Worm (Caenorhabditis elegans): ENCODE results near the gene F31D4.5.
A peak's percentile ranks its signal among the peaks of the same experiment; 100 is the strongest.

F31D4.5 gene

DNA sequence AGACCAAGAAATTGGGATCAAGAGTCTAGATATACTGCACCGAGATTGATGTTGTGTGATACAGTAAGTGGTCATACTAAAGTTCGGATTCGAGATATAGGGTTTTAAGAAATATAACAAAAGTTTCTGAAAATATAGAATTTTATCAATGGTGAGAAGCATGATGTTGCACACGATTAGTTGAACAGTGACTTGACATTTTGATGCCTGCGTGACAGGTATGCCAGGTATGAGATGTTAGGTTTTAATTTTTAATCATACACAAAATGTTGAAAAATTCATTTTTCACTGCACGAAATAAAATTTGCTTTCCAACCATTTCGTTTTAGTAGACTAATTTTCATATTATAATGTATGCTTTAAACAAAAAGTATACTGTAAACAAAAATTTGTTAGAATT lies 23.5 kb upstream of the F31D4.5 start:
- TF ChIP-seq nhr-28 (tag; optimal IDR thresholded peaks at IDR 0.05) = no peak
- TF ChIP-seq elt-2 (tag; optimal IDR thresholded peaks at IDR 0.05) = no peak
- TF ChIP-seq egl-27 (tag; optimal IDR thresholded peaks at IDR 0.05) = no peak
- no peak for TF ChIP-seq nhr-25 (tag; optimal IDR thresholded peaks at IDR 0.05)
- no peak for TF ChIP-seq eor-1 (tag; optimal IDR thresholded peaks at IDR 0.05)
- TF ChIP-seq unc-62 (GFP tag; optimal IDR thresholded peaks at IDR 0.05) = no peak
- TF ChIP-seq mml-1 (tag; optimal IDR thresholded peaks at IDR 0.05) = no peak
- TF ChIP-seq ceh-28 (tag; optimal IDR thresholded peaks at IDR 0.05) = no peak
- no peak for TF ChIP-seq elt-1 (tag; optimal IDR thresholded peaks at IDR 0.05)
- no peak for TF ChIP-seq ama-1 (optimal IDR thresholded peaks at IDR 0.05)
- TF ChIP-seq sea-2 (GFP tag; optimal IDR thresholded peaks at IDR 0.05) = no peak
- TF ChIP-seq tbx-2 (tag; optimal IDR thresholded peaks at IDR 0.05) = no peak
- no peak for TF ChIP-seq ceh-16 (tag; optimal IDR thresholded peaks at IDR 0.05)
- no peak for TF ChIP-seq R02D3.7 (tag; optimal IDR thresholded peaks at IDR 0.05)

DNA sequence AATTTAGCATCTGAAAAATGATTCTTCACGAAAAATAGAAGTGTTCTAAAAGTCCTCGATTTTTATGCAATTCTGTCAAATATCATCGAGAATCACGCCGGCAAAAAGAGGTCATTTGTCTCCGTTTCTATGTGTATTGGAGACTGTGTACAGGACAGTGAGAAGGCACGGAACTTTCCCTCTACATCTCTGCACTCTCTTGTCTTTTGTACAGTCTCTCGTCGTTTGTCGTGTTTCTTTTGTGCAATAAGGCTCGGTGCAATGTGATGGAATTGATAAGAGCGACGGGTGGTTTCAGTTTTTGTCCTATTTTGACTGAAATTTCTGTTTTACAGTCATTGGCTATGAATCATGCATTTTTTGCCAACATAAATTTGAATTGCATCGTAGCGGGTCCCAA lies 22.0 kb upstream of the F31D4.5 start:
- peak; percentile 83 for TF ChIP-seq pha-4 (tag; optimal IDR thresholded peaks at IDR 0.05)
- no peak for TF ChIP-seq mdl-1 (tag; optimal IDR thresholded peaks at IDR 0.05)
- TF ChIP-seq fos-1 (tag; optimal IDR thresholded peaks at IDR 0.05) = no peak
- peak; percentile 75 for TF ChIP-seq pqm-1 (tag; optimal IDR thresholded peaks at IDR 0.05)
- peak; percentile 74 for TF ChIP-seq elt-2 (tag; optimal IDR thresholded peaks at IDR 0.05)
- no peak for TF ChIP-seq mml-1 (tag; optimal IDR thresholded peaks at IDR 0.05)
- no peak for TF ChIP-seq unc-39 (tag; optimal IDR thresholded peaks at IDR 0.05)
- TF ChIP-seq snpc-4 (tag; optimal IDR thresholded peaks at IDR 0.05) = no peak
- no peak for TF ChIP-seq ZK546.5 (tag; optimal IDR thresholded peaks at IDR 0.05)
- no peak for TF ChIP-seq nhr-23 (tag; optimal IDR thresholded peaks at IDR 0.05)
- no peak for TF ChIP-seq lsy-12 (tag; optimal IDR thresholded peaks at IDR 0.05)
- TF ChIP-seq ztf-11 (tag; optimal IDR thresholded peaks at IDR 0.05) = no peak
- no peak for TF ChIP-seq ztf-4 (tag; optimal IDR thresholded peaks at IDR 0.05)
- no peak for TF ChIP-seq nhr-76 (tag; optimal IDR thresholded peaks at IDR 0.05)
- TF ChIP-seq lin-39 (tag; optimal IDR thresholded peaks at IDR 0.05) = no peak
- peak; percentile 2 for TF ChIP-seq jun-1 (tag; optimal IDR thresholded peaks at IDR 0.05)
- TF ChIP-seq ceh-9 (tag; optimal IDR thresholded peaks at IDR 0.05) = no peak
- TF ChIP-seq nfya-1 (tag; optimal IDR thresholded peaks at IDR 0.05; ENCODE audit: insufficient read depth) = no peak
- TF ChIP-seq ceh-28 (tag; optimal IDR thresholded peaks at IDR 0.05) = no peak
- TF ChIP-seq nhr-237 (tag; optimal IDR thresholded peaks at IDR 0.05) = no peak
- no peak for TF ChIP-seq nhr-11 (tag; optimal IDR thresholded peaks at IDR 0.05)

DNA sequence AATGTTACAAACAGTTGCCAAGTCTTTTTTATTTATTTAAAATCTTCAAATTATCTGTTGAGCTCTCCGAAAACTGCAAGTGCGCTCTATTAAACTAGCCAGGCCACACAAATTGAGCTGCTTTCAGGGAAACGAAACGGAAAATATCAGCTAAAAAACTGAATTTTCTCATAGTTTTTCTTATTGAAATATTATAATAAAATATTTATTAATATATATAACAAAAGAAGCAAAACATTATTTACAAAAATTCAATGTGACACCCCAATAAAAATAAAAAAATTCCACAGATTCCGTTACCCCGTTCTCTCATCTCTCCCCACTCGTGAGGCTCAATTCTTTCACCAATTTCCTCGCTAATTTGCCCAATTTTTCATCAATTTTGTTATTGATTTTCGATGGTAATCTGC lies 21.3 kb upstream of the F31D4.5 start:
- TF ChIP-seq mml-1 (tag; optimal IDR thresholded peaks at IDR 0.05) (no peak), pha-4 (tag; optimal IDR thresholded peaks at IDR 0.05) (peak; percentile 35), R02D3.7 (tag; optimal IDR thresholded peaks at IDR 0.05) (no peak), hmg-11 (tag; optimal IDR thresholded peaks at IDR 0.05) (peak; percentile 34), lin-15B (tag; optimal IDR thresholded peaks at IDR 0.05) (peak; percentile 10)

DNA sequence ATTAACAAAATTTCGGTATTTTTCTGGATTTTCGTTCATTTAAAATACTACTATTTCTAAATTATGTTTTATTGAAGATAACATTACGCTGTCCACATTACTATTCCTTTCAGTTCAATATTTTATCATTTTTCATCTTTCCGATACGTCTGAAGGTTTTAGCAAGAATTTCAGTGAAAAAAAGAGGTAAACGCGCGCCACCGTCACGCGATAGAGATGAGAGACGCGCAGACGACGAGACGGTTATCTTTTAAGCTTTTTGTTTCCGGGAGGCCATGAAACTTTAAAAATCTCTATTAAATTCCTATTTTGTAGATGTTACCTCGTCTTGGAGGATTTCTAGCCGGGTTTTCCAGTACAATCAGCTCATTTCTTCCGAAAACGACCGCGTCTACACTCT lies 16.1 kb upstream of the F31D4.5 start, which contains the start of gene mrps-12:
Gene mrps-12, plus strand, starts transcription at position 316 of the 400 bp plus-strand sequence.
- TF ChIP-seq nhr-237 (tag; optimal IDR thresholded peaks at IDR 0.05) = no peak
- TF ChIP-seq sea-2 (GFP tag; optimal IDR thresholded peaks at IDR 0.05) = no peak
- TF ChIP-seq lin-15B (tag; optimal IDR thresholded peaks at IDR 0.05) = peak; percentile 34
- TF ChIP-seq ztf-4 (tag; optimal IDR thresholded peaks at IDR 0.05) = no peak
- no peak for TF ChIP-seq snpc-4 (tag; optimal IDR thresholded peaks at IDR 0.05)
- TF ChIP-seq unc-62 (GFP tag; optimal IDR thresholded peaks at IDR 0.05) = no peak
- TF ChIP-seq ceh-9 (tag; optimal IDR thresholded peaks at IDR 0.05) = no peak
- no peak for TF ChIP-seq fos-1 (tag; optimal IDR thresholded peaks at IDR 0.05)
- peak; percentile 36 for TF ChIP-seq ceh-28 (tag; optimal IDR thresholded peaks at IDR 0.05)
- no peak for TF ChIP-seq ceh-82 (tag; optimal IDR thresholded peaks at IDR 0.05)
- TF ChIP-seq daf-12 (tag; optimal IDR thresholded peaks at IDR 0.05) = no peak
- no peak for TF ChIP-seq unc-39 (tag; optimal IDR thresholded peaks at IDR 0.05)
- TF ChIP-seq nhr-11 (tag; optimal IDR thresholded peaks at IDR 0.05) = no peak
- TF ChIP-seq nfya-1 (tag; optimal IDR thresholded peaks at IDR 0.05; ENCODE audit: insufficient read depth) = peak; percentile 46
- no peak for TF ChIP-seq nhr-76 (tag; optimal IDR thresholded peaks at IDR 0.05)

DNA sequence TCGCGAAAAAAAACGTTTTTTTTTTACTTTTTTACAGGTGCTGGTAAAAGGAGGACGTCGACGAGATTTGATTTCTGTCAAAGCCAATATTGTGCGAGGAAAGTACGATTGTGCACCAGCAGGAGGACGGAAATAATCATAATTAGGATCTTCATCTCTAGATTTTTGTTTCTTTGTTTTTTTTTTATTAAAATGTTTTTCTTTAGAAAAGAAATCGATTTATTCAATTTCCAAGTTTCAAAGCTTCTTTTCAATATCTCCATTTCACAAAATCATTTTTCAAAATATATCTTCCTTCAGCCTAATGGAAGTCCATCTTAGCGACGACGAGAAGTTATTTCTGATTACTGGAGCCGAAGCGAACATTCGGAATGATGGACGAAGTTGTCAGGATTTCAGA lies 15.3 kb upstream of the F31D4.5 start, which contains the start of gene exos-7:
Gene exos-7, plus strand, starts transcription at position 301 of the 400 bp plus-strand sequence.
- TF ChIP-seq ztf-4 (tag; optimal IDR thresholded peaks at IDR 0.05) = no peak
- no peak for TF ChIP-seq sea-2 (GFP tag; optimal IDR thresholded peaks at IDR 0.05)
- TF ChIP-seq tbx-2 (tag; optimal IDR thresholded peaks at IDR 0.05) = no peak
- TF ChIP-seq nhr-77 (tag; optimal IDR thresholded peaks at IDR 0.05) = no peak
- TF ChIP-seq ceh-16 (tag; optimal IDR thresholded peaks at IDR 0.05) = no peak

All from whole organism, L3 larva.